Fruit fly (Drosophila melanogaster) whole organism, embryonic: ENCODE data around the gene CG2321.

Experiments
- CG3065 ChIP-seq: fragments of 200-800 bp; sonication (Bioruptor generic); optimal IDR thresholded peaks from 2 replicates; lab custom pipeline; 2016; ENCODE audit warnings: missing biosample characterization, missing genetic modification characterization
- CG8924 ChIP-seq: fragments of 200-800 bp; optimal IDR thresholded peaks from 3 replicates; lab custom pipeline; 2019; ENCODE audit warnings: missing biosample characterization, mild to moderate bottlenecking, missing genetic modification characterization, moderate library complexity
- Optix ChIP-seq: fragments of 200-800 bp; sonication (Bioruptor generic); IDR thresholded peaks from 3 replicates; pipeline ENCODE4 v1.3.6; 2022; ENCODE audit warnings: missing biosample characterization, missing genetic modification characterization
- ab ChIP-seq: fragments of 200-800 bp; sonication (Bioruptor generic); optimal IDR thresholded peaks from 2 replicates; lab custom pipeline; 2016; ENCODE audit warnings: missing biosample characterization, missing genetic modification characterization
- lola ChIP-seq, 3 experiments: fragments of >200 bp in 2 of 3; fragments of 200-800 bp in 1 of 3; sonication (Bioruptor generic) in 1 of 3; optimal IDR thresholded peaks; 2 replicates each; lab custom pipeline; 2017 to 2019; ENCODE audit warnings: missing biosample characterization in 3 of 3, missing genetic modification characterization in 3 of 3, mild to moderate bottlenecking in 1 of 3, moderate library complexity in 1 of 3
- repo ChIP-seq: fragments of 200-800 bp; sonication (Bioruptor generic); optimal IDR thresholded peaks from 2 replicates; lab custom pipeline; 2016; ENCODE audit warnings: missing biosample characterization, missing genetic modification characterization
- sens-2 ChIP-seq: fragments of 200-800 bp; sonication (Bioruptor generic); IDR thresholded peaks from 2 replicates; pipeline ENCODE4 v1.3.6; 2022; ENCODE audit warnings: missing biosample characterization, missing genetic modification characterization
- tna ChIP-seq: fragments of 200-800 bp; sonication (Bioruptor generic); IDR thresholded peaks from 2 replicates; pipeline ENCODE4 v1.3.6; 2022; ENCODE audit warnings: missing biosample characterization, missing genetic modification characterization; ENCODE audit not compliant: partially characterized antibody

DNA sequence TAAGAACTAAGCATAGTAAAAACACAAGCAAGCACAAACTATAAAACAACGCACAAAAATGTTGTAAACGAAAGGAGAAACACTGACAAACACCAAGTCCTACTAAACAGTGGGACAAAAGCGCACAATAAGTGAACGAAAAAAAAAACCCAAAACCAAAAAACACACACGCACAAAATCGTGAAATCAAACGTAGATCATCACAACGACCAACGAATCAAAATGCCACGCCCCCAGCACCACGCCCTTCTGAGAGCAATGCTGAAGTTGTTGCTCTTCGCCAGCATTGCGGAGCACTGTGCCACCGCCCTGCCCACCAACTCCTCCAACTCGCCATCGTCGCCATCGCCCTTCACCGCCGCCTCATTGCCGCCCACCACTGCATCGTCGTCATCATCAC lies 27.2 kb downstream of the CG2321 start:
- TF ChIP-seq CG8924 (no peak), sens-2 (no peak), Optix (GFP tag; lab: Robert Waterston, UW) (no peak), tna (no peak), ab (GFP tag; lab: Kevin White, UChicago) (no peak), lola (GFP tag; optimal IDR thresholded peaks at IDR 0.05; lab: Kevin White, UChicago) (no peak), repo (GFP tag; lab: Kevin White, UChicago) (no peak), CG3065 (GFP tag; lab: Kevin White, UChicago) (no peak)
